Fruit fly (Drosophila melanogaster) whole organism, embryonic: ENCODE results near the gene CG31431.

Experiments
- CG10543 ChIP-seq: fragments of 200-800 bp; sonication (Bioruptor generic); optimal IDR thresholded peaks from 3 replicates; lab custom pipeline; 2017; ENCODE audit warnings: missing biosample characterization, mild to moderate bottlenecking, missing genetic modification characterization, moderate library complexity
- CG12236 ChIP-seq: fragments of 200-800 bp; sonication (Bioruptor generic); optimal IDR thresholded peaks from 2 replicates; lab custom pipeline; 2016; ENCODE audit warnings: missing biosample characterization, missing genetic modification characterization
- CG13775 ChIP-seq: fragments of 200-800 bp; sonication (Bioruptor generic); optimal IDR thresholded peaks from 3 replicates; lab custom pipeline; 2017; ENCODE audit warnings: missing biosample characterization, mild to moderate bottlenecking, missing genetic modification characterization
- CG18476 ChIP-seq: fragments of 200-800 bp; sonication (Bioruptor generic); optimal IDR thresholded peaks from 2 replicates; lab custom pipeline; 2016; ENCODE audit warnings: missing biosample characterization, mild to moderate bottlenecking, missing genetic modification characterization
- CG18619 ChIP-seq: fragments of 200-800 bp; sonication (Bioruptor generic); optimal IDR thresholded peaks from 3 replicates; lab custom pipeline; 2017; ENCODE audit warnings: missing biosample characterization, mild to moderate bottlenecking, missing genetic modification characterization
- CG2199 ChIP-seq: fragments of 200-800 bp; sonication (Bioruptor generic); IDR thresholded peaks from 3 replicates; pipeline ENCODE4 v1.3.6; 2022; ENCODE audit warnings: missing biosample characterization, missing genetic modification characterization
- CG30431 ChIP-seq: fragments of 200-800 bp; sonication (Bioruptor generic); optimal IDR thresholded peaks from 2 replicates; lab custom pipeline; 2017; ENCODE audit warnings: missing biosample characterization, missing genetic modification characterization
- CG32772 ChIP-seq: fragments of 200-800 bp; sonication (Bioruptor generic); IDR thresholded peaks from 2 replicates; pipeline ENCODE4 v1.3.6; 2022; ENCODE audit warnings: missing biosample characterization, missing genetic modification characterization
- CG4282 ChIP-seq: fragments of 200-800 bp; sonication (Bioruptor generic); optimal IDR thresholded peaks from 2 replicates; lab custom pipeline; 2016; ENCODE audit warnings: missing biosample characterization, missing genetic modification characterization
- CG6175 ChIP-seq: fragments of 200-800 bp; sonication (Bioruptor generic); IDR thresholded peaks from 3 replicates; pipeline ENCODE4 v1.3.6; 2022; ENCODE audit warnings: missing biosample characterization, missing genetic modification characterization
- CG7271 ChIP-seq: fragments of 200-800 bp; sonication (Bioruptor generic); optimal IDR thresholded peaks from 2 replicates; lab custom pipeline; 2018; ENCODE audit warnings: missing biosample characterization, mild to moderate bottlenecking, missing genetic modification characterization, moderate library complexity
- CG7372 ChIP-seq: fragments of 200-800 bp; sonication (Bioruptor generic); IDR thresholded peaks from 2 replicates; pipeline ENCODE4 v1.3.6; 2022; ENCODE audit warnings: missing biosample characterization, missing genetic modification characterization
- CG7786 ChIP-seq: fragments of 200-800 bp; sonication (Bioruptor generic); optimal IDR thresholded peaks from 2 replicates; lab custom pipeline; 2016; ENCODE audit warnings: missing biosample characterization, missing genetic modification characterization
- CG7987 ChIP-seq: fragments of 200-800 bp; sonication (Bioruptor generic); optimal IDR thresholded peaks from 2 replicates; lab custom pipeline; 2018; ENCODE audit warnings: missing biosample characterization, mild to moderate bottlenecking, missing genetic modification characterization, moderate library complexity
- Chrac-16 ChIP-seq: fragments of 200-800 bp; sonication (Bioruptor generic); optimal IDR thresholded peaks from 3 replicates; lab custom pipeline; 2016; ENCODE audit warnings: missing biosample characterization, missing genetic modification characterization
- CoRest ChIP-seq: fragments of 200-800 bp; sonication (Bioruptor generic); optimal IDR thresholded peaks from 3 replicates; lab custom pipeline; 2018; ENCODE audit warnings: missing biosample characterization, mild to moderate bottlenecking, missing genetic modification characterization, moderate library complexity
- CrebB ChIP-seq: fragments of 200-800 bp; sonication (Bioruptor generic); optimal IDR thresholded peaks from 3 replicates; lab custom pipeline; 2018; ENCODE audit warnings: missing biosample characterization, mild to moderate bottlenecking, missing genetic modification characterization
- Fer3 ChIP-seq: fragments of 200-800 bp; sonication (Bioruptor generic); optimal IDR thresholded peaks from 2 replicates; lab custom pipeline; 2018; ENCODE audit warnings: missing biosample characterization, mild to moderate bottlenecking, missing genetic modification characterization, moderate library complexity
- Gsc ChIP-seq: fragments of 200-800 bp; sonication (Bioruptor generic); IDR thresholded peaks from 2 replicates; pipeline ENCODE4 v1.3.6; 2022; ENCODE audit warnings: missing biosample characterization, missing genetic modification characterization
- HmgZ ChIP-seq: fragments of 200-800 bp; sonication (Bioruptor generic); optimal IDR thresholded peaks from 2 replicates; lab custom pipeline; 2018; ENCODE audit warnings: missing biosample characterization, mild to moderate bottlenecking, missing genetic modification characterization
- MESR4 ChIP-seq: fragments of 200-800 bp; sonication (Bioruptor generic); optimal IDR thresholded peaks from 2 replicates; lab custom pipeline; 2018; ENCODE audit warnings: missing biosample characterization, mild to moderate bottlenecking, missing genetic modification characterization, moderate library complexity
- Rfx ChIP-seq: fragments of 200-800 bp; sonication (Bioruptor generic); IDR thresholded peaks from 2 replicates; pipeline ENCODE4 v1.3.6; 2022; ENCODE audit warnings: missing biosample characterization, missing genetic modification characterization
- Rx ChIP-seq: fragments of 200-800 bp; sonication (Bioruptor generic); IDR thresholded peaks from 2 replicates; pipeline ENCODE4 v1.3.6; 2022; ENCODE audit warnings: missing biosample characterization, missing genetic modification characterization
- Trl ChIP-seq, 3 experiments: fragments of >200 bp in 2 of 3; fragments of 200-800 bp in 1 of 3; sonication (Bioruptor generic) in 1 of 3; optimal IDR thresholded peaks; 2 replicates in 1 of 3; 3 replicates in 2 of 3; lab custom pipeline; 2016 to 2017; ENCODE audit warnings: missing biosample characterization in 1 of 3, missing genetic modification characterization in 1 of 3
- Usf ChIP-seq: fragments of 200-800 bp; sonication (Bioruptor generic); optimal IDR thresholded peaks from 2 replicates; lab custom pipeline; 2017; ENCODE audit warnings: missing genotype, missing biosample characterization, missing genetic modification characterization
- ara ChIP-seq: fragments of 200-800 bp; sonication (Bioruptor generic); IDR thresholded peaks from 2 replicates; pipeline ENCODE4 v1.3.6; 2022; ENCODE audit warnings: missing biosample characterization, missing genetic modification characterization
- chn ChIP-seq: fragments of 200-800 bp; sonication (Bioruptor generic); optimal IDR thresholded peaks from 2 replicates; lab custom pipeline; 2016; ENCODE audit warnings: missing biosample characterization, missing genetic modification characterization
- crc ChIP-seq: fragments of 200-800 bp; sonication (Bioruptor generic); optimal IDR thresholded peaks from 2 replicates; lab custom pipeline; 2016; ENCODE audit warnings: missing biosample characterization, missing genetic modification characterization
- crol ChIP-seq: fragments of 200-800 bp; sonication (Bioruptor generic); IDR thresholded peaks from 2 replicates; pipeline ENCODE4 v1.3.6; 2022; ENCODE audit warnings: missing biosample characterization, missing genetic modification characterization
- crp ChIP-seq, 2 experiments: fragments of 200-800 bp; sonication (Bioruptor generic); optimal IDR thresholded peaks; 2 replicates in 1 of 2; 3 replicates in 1 of 2; lab custom pipeline; 2017; ENCODE audit warnings: missing biosample characterization in 2 of 2, missing genetic modification characterization in 2 of 2, mild to moderate bottlenecking in 1 of 2, moderate library complexity in 1 of 2
- cwo ChIP-seq: fragments of 200-800 bp; sonication (Bioruptor generic); optimal IDR thresholded peaks from 3 replicates; lab custom pipeline; 2017; ENCODE audit warnings: missing biosample characterization, missing genetic modification characterization, mild to moderate bottlenecking, moderate library complexity, missing genetic modification reagents
- dmrt11E ChIP-seq: fragments of 200-800 bp; sonication (Bioruptor generic); optimal IDR thresholded peaks from 3 replicates; lab custom pipeline; 2018; ENCODE audit warnings: missing biosample characterization, mild to moderate bottlenecking, missing genetic modification characterization, moderate library complexity
- fd3F ChIP-seq: fragments of 200-800 bp; sonication (Bioruptor generic); optimal IDR thresholded peaks from 2 replicates; lab custom pipeline; 2018; ENCODE audit warnings: missing biosample characterization, mild to moderate bottlenecking, missing genetic modification characterization, moderate library complexity
- grn ChIP-seq: fragments of 200-800 bp; sonication (Bioruptor generic); optimal IDR thresholded peaks from 3 replicates; lab custom pipeline; 2017; ENCODE audit warnings: missing biosample characterization, missing genetic modification characterization
- inv ChIP-seq: fragments of 200-800 bp; sonication (Bioruptor generic); IDR thresholded peaks from 2 replicates; pipeline ENCODE4 v1.3.6; 2022; ENCODE audit warnings: missing biosample characterization, missing genetic modification characterization; ENCODE audit not compliant: partially characterized antibody
- jigr1 ChIP-seq: fragments of 200-800 bp; sonication (Bioruptor generic); IDR thresholded peaks from 3 replicates; pipeline ENCODE4 v1.3.6; 2022; ENCODE audit warnings: missing biosample characterization, missing genetic modification characterization
- mam ChIP-seq: fragments of 200-800 bp; sonication (Bioruptor generic); optimal IDR thresholded peaks from 3 replicates; lab custom pipeline; 2016; ENCODE audit warnings: missing biosample characterization, missing genetic modification characterization
- nau ChIP-seq: fragments of 200-800 bp; sonication (Bioruptor generic); optimal IDR thresholded peaks from 3 replicates; lab custom pipeline; 2017; ENCODE audit warnings: missing biosample characterization, mild to moderate bottlenecking, missing genetic modification characterization, missing genetic modification reagents
- pfk ChIP-seq: fragments of 200-800 bp; sonication (Bioruptor generic); optimal IDR thresholded peaks from 2 replicates; lab custom pipeline; 2018; ENCODE audit warnings: missing biosample characterization, mild to moderate bottlenecking, missing genetic modification characterization, moderate library complexity
- pros ChIP-seq: fragments of 200-800 bp; sonication (Bioruptor generic); optimal IDR thresholded peaks from 3 replicates; lab custom pipeline; 2019; ENCODE audit warnings: missing biosample characterization, mild to moderate bottlenecking, missing genetic modification characterization, moderate library complexity
- rib ChIP-seq: fragments of 200-800 bp; sonication (Bioruptor generic); IDR thresholded peaks from 2 replicates; pipeline ENCODE4 v1.3.6; 2022; ENCODE audit warnings: missing biosample characterization, missing genetic modification characterization
- sd ChIP-seq: fragments of 200-800 bp; sonication (Bioruptor generic); optimal IDR thresholded peaks from 3 replicates; lab custom pipeline; 2018; ENCODE audit warnings: missing biosample characterization, mild to moderate bottlenecking, missing genetic modification characterization, moderate library complexity
- sim ChIP-seq: fragments of 200-800 bp; sonication (Bioruptor generic); IDR thresholded peaks from 2 replicates; pipeline ENCODE4 v1.3.6; 2022; ENCODE audit warnings: missing biosample characterization, missing genetic modification characterization
- sima ChIP-seq: fragments of 200-800 bp; sonication (Bioruptor generic); optimal IDR thresholded peaks from 2 replicates; lab custom pipeline; 2016; ENCODE audit warnings: missing biosample characterization, missing genetic modification characterization
- sr ChIP-seq: fragments of 200-800 bp; sonication (Bioruptor generic); IDR thresholded peaks from 3 replicates; pipeline ENCODE4 v1.3.6; 2022; ENCODE audit warnings: missing biosample characterization, missing genetic modification characterization
- tgo ChIP-seq: fragments of 200-800 bp; sonication (Bioruptor generic); IDR thresholded peaks from 3 replicates; pipeline ENCODE4 v1.3.6; 2022; ENCODE audit warnings: missing biosample characterization, missing genetic modification characterization
- tin ChIP-seq: fragments of 200-800 bp; sonication (Bioruptor generic); optimal IDR thresholded peaks from 3 replicates; lab custom pipeline; 2016; ENCODE audit warnings: missing biosample characterization, missing genetic modification characterization
- tll ChIP-seq, 2 experiments: fragments of 200-800 bp in 1 of 2; fragments of >200 bp in 1 of 2; sonication (Bioruptor generic) in 1 of 2; optimal IDR thresholded peaks; 2 replicates each; lab custom pipeline; 2017 to 2019; ENCODE audit warnings: missing biosample characterization in 2 of 2, missing genetic modification characterization in 2 of 2, mild to moderate bottlenecking in 1 of 2, moderate library complexity in 1 of 2

CG31431 gene

DNA sequence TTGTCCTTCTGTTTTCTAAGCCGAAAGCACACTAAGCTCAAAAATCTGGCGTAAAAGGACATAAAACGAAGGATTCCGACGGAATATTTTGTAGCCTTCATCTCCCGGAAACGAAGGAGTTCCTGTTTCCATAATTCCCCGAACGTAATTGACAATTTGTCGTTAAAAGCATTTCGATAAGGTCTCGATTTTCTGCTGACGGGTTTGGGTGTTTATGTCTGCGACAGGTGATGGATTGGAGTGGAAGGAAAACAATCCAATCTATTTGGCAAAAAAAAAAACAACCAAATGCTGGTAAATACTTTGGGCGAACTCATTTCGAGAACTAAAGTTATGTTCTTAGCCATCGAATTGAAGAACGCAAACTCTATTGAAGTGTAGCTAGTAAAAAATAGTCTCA, 23.9 kb upstream of the CG31431 start, which contains the start of gene Gr93d (continued):
- no peak for TF ChIP-seq CG7372
- TF ChIP-seq, all 482 proteins: peak for 0

dm6 chr3R:21847438-21847837, 23.0 kb upstream of the CG31431 start:
- TF ChIP-seq CG2199: 0 out of 3 replicates have a peak, but pooled peaks have one; percentile 58
- no peak for TF ChIP-seq tgo (GFP tag; lab: Robert Waterston, UW)
- TF ChIP-seq CG10543 (GFP tag; lab: Kevin White, UChicago): no peak
- TF ChIP-seq inv: no peak
- no peak for TF ChIP-seq Trl (optimal IDR thresholded peaks at IDR 0.05; lab: Kevin White, UChicago)
- no peak for TF ChIP-seq Trl (GFP tag; optimal IDR thresholded peaks at IDR 0.05; lab: Kevin White, UChicago)
- no peak for TF ChIP-seq crp (GFP tag; optimal IDR thresholded peaks at IDR 0.05; lab: Kevin White, UChicago)
- no peak for TF ChIP-seq CG7786 (GFP tag; lab: Kevin White, UChicago)
- peak; percentile 48; the same call in 1 of the 2 replicates for TF ChIP-seq CG32772 (GFP tag; lab: Robert Waterston, UW)
- peak; percentile 65; the same call in 1 of the 2 replicates for TF ChIP-seq crol
- TF ChIP-seq CG7987: no peak
- TF ChIP-seq rib (GFP tag; lab: Robert Waterston, UW): no peak
- no peak for TF ChIP-seq sim (GFP tag; lab: Robert Waterston, UW)
- TF ChIP-seq grn (GFP tag; lab: Kevin White, UChicago): peak; percentile 36
- no peak for TF ChIP-seq mam
- TF ChIP-seq CoRest: no peak
- TF ChIP-seq sr (GFP tag; lab: Robert Waterston, UW): peak; percentile 55; the same call in 2 of the 3 replicates
- TF ChIP-seq CG30431 (GFP tag; lab: Kevin White, UChicago): no peak
- no peak for TF ChIP-seq fd3F (GFP tag; lab: Kevin White, UChicago)
- no peak for TF ChIP-seq CG18619 (GFP tag; lab: Kevin White, UChicago)
- TF ChIP-seq CG7271: no peak
- TF ChIP-seq tin (GFP tag; lab: Kevin White, UChicago): no peak
- TF ChIP-seq Gsc (GFP tag; lab: Robert Waterston, UW): no peak
- TF ChIP-seq MESR4 (GFP tag; lab: Kevin White, UChicago): no peak
- TF ChIP-seq Rx (GFP tag; lab: Robert Waterston, UW): no peak
- TF ChIP-seq tll (GFP tag; optimal IDR thresholded peaks at IDR 0.05; lab: Kevin White, UChicago): no peak
- TF ChIP-seq sd: peak; percentile 29
- TF ChIP-seq HmgZ: no peak
- TF ChIP-seq dmrt11E (tag; lab: Kevin White, UChicago): no peak
- TF ChIP-seq nau: no peak
- no peak for TF ChIP-seq CG4282 (GFP tag; lab: Kevin White, UChicago)
- no peak for TF ChIP-seq sima (GFP tag; lab: Kevin White, UChicago)
- no peak for TF ChIP-seq pfk (GFP tag; lab: Kevin White, UChicago)
- no peak for TF ChIP-seq chn (GFP tag; lab: Kevin White, UChicago)
- TF ChIP-seq CG6175 (GFP tag; lab: Robert Waterston, UW): no peak
- no peak for TF ChIP-seq Chrac-16
- no peak for TF ChIP-seq CG13775 (GFP tag; lab: Kevin White, UChicago)
- TF ChIP-seq Usf (GFP tag; lab: Kevin White, UChicago): no peak
- no peak for TF ChIP-seq cwo (GFP tag; lab: Kevin White, UChicago)
- no peak for TF ChIP-seq CrebB (tag; lab: Kevin White, UChicago)
- no peak for TF ChIP-seq CG18476
- TF ChIP-seq pros (GFP tag; lab: Kevin White, UChicago): peak; percentile 4
- no peak for TF ChIP-seq Fer3 (tag; lab: Kevin White, UChicago)
- no peak for TF ChIP-seq ara (GFP tag; lab: Robert Waterston, UW)
- 0 out of 2 replicates have a peak, but pooled peaks have one; percentile 10 for TF ChIP-seq Rfx
- TF ChIP-seq CG12236 (GFP tag; lab: Kevin White, UChicago): no peak
- TF ChIP-seq crc (GFP tag; lab: Kevin White, UChicago): no peak
- TF ChIP-seq jigr1 (GFP tag; lab: Robert Waterston, UW): no peak
